Fruit fly (Drosophila melanogaster) whole organism, wandering third instar larva: ENCODE measurements around the gene CG14694.

ENCODE experiments used
- HLH106 ChIP-seq: fragments of 200-800 bp; optimal IDR thresholded peaks from 3 replicates; lab custom pipeline; 2019; ENCODE audit warnings: missing biosample characterization, mild to moderate bottlenecking, missing genetic modification characterization, moderate library complexity
- Hr83 ChIP-seq: fragments of 200-300 bp; sonication (Bioruptor generic); optimal IDR thresholded peaks from 2 replicates; lab custom pipeline; 2016; ENCODE audit warnings: missing biosample characterization, mild to moderate bottlenecking, missing genetic modification characterization, moderate library complexity; ENCODE audit not compliant: poor library complexity, severe bottlenecking
- Myc ChIP-seq: fragments of >200 bp; optimal IDR thresholded peaks from 2 replicates; lab custom pipeline; 2017
- Rel ChIP-seq, 2 experiments: fragments of 200-800 bp; sonication (Bioruptor generic) in 1 of 2; optimal IDR thresholded peaks; 2 replicates in 1 of 2; 3 replicates in 1 of 2; lab custom pipeline; 2016 to 2019; ENCODE audit warnings: mild to moderate bottlenecking in 2 of 2, missing biosample characterization in 2 of 2, missing genetic modification characterization in 2 of 2, moderate library complexity in 1 of 2
- br ChIP-seq: fragments of 200-800 bp; sonication (Bioruptor generic); optimal IDR thresholded peaks from 2 replicates; lab custom pipeline; 2016; ENCODE audit warnings: missing biosample characterization, missing genetic modification characterization
- dmrt93B ChIP-seq: fragments of 200-800 bp; sonication (Bioruptor generic); optimal IDR thresholded peaks from 2 replicates; lab custom pipeline; 2018; ENCODE audit warnings: missing biosample characterization, mild to moderate bottlenecking, missing genetic modification characterization
- ey ChIP-seq: fragments of 200-800 bp; sonication (Bioruptor generic); optimal IDR thresholded peaks from 2 replicates; lab custom pipeline; 2016; ENCODE audit warnings: missing biosample characterization, missing genetic modification characterization
- pan ChIP-seq: fragments of >200 bp; optimal IDR thresholded peaks from 2 replicates; lab custom pipeline; 2017
- psq ChIP-seq: fragments of 200-800 bp; sonication (Bioruptor generic); optimal IDR thresholded peaks from 3 replicates; lab custom pipeline; 2017; ENCODE audit warnings: missing biosample characterization, mild to moderate bottlenecking, missing genetic modification characterization, moderate library complexity
- rgr ChIP-seq: fragments of 200-800 bp; sonication (Bioruptor generic); optimal IDR thresholded peaks from 3 replicates; lab custom pipeline; 2016; ENCODE audit warnings: missing biosample characterization, mild to moderate bottlenecking, missing genetic modification characterization
- sv ChIP-seq: fragments of 200-800 bp; sonication (Bioruptor generic); optimal IDR thresholded peaks from 3 replicates; lab custom pipeline; 2016; ENCODE audit warnings: missing biosample characterization, missing genetic modification characterization

dm6 chr3R:10829746-10830145, 29.9 kb downstream of the CG14694 start:
- TF ChIP-seq Myc (no peak), br (GFP tag; lab: Kevin White, UChicago) (no peak), dmrt93B (GFP tag; lab: Kevin White, UChicago) (no peak), sv (GFP tag; lab: Kevin White, UChicago) (no peak), psq (GFP tag; lab: Kevin White, UChicago) (no peak), Rel (GFP tag; optimal IDR thresholded peaks at IDR 0.05; lab: Kevin White, UChicago) (no peak), Rel (tag; optimal IDR thresholded peaks at IDR 0.05; lab: Kevin White, UChicago) (no peak), HLH106 (no peak), ey (GFP tag; lab: Kevin White, UChicago) (no peak), Hr83 (GFP tag; lab: Kevin White, UChicago) (no peak), pan (lab: Kevin White, UChicago) (no peak), rgr (GFP tag; lab: Kevin White, UChicago) (no peak)
